Fruit fly (Drosophila melanogaster) whole organism, prepupa: Measurements from ENCODE around the gene CG4462.
A peak's percentile ranks its signal among the peaks of the same experiment; 100 is the strongest.

Source experiments
- Blimp-1 ChIP-seq: fragments of 200-800 bp; sonication (Bioruptor generic); optimal IDR thresholded peaks from 3 replicates; lab custom pipeline; 2017; ENCODE audit warnings: missing biosample characterization, missing genetic modification characterization, mild to moderate bottlenecking, moderate library complexity, missing genetic modification reagents
- CG10631 ChIP-seq: fragments of 200-800 bp; sonication (Bioruptor generic); optimal IDR thresholded peaks from 2 replicates; lab custom pipeline; 2016; ENCODE audit warnings: missing biosample characterization, missing genetic modification characterization
- CG10669 ChIP-seq: fragments of 200-800 bp; sonication (Bioruptor generic); optimal IDR thresholded peaks from 3 replicates; lab custom pipeline; 2018; ENCODE audit warnings: missing biosample characterization, mild to moderate bottlenecking, missing genetic modification characterization, moderate library complexity
- CG11294 ChIP-seq: fragments of 200-800 bp; sonication (Bioruptor generic); IDR thresholded peaks from 2 replicates; pipeline ENCODE4 v1.3.6; 2022; ENCODE audit warnings: missing biosample characterization, missing genetic modification characterization
- CG11762 ChIP-seq: fragments of 200-800 bp; sonication (Bioruptor generic); optimal IDR thresholded peaks from 3 replicates; lab custom pipeline; 2016; ENCODE audit warnings: missing biosample characterization, missing genetic modification characterization; ENCODE audit not compliant: insufficient read depth
- CG11902 ChIP-seq: fragments of 200-800 bp; sonication (Bioruptor generic); optimal IDR thresholded peaks from 3 replicates; lab custom pipeline; 2016; ENCODE audit warnings: missing biosample characterization, missing genetic modification characterization
- CG15336 ChIP-seq: fragments of 200-800 bp; sonication (Bioruptor generic); IDR thresholded peaks from 2 replicates; pipeline ENCODE4 v1.3.6; 2022; ENCODE audit warnings: missing biosample characterization, missing genetic modification characterization
- CG1621 ChIP-seq: fragments of 200-800 bp; sonication (Bioruptor generic); optimal IDR thresholded peaks from 3 replicates; lab custom pipeline; 2018; ENCODE audit warnings: missing biosample characterization, mild to moderate bottlenecking, missing genetic modification characterization
- CG16779 ChIP-seq: fragments of 200-800 bp; sonication (Bioruptor generic); optimal IDR thresholded peaks from 3 replicates; lab custom pipeline; 2017; ENCODE audit warnings: missing biosample characterization, mild to moderate bottlenecking, missing genetic modification characterization
- CG3032 ChIP-seq: fragments of 200-800 bp; optimal IDR thresholded peaks from 2 replicates; lab custom pipeline; 2019; ENCODE audit warnings: missing biosample characterization, mild to moderate bottlenecking, missing genetic modification characterization, moderate library complexity
- CG31627 ChIP-seq: fragments of 200-800 bp; sonication (Bioruptor generic); optimal IDR thresholded peaks from 3 replicates; lab custom pipeline; 2016; ENCODE audit warnings: missing biosample characterization, missing genetic modification characterization
- CG32006 ChIP-seq: fragments of 200-800 bp; sonication (Bioruptor generic); optimal IDR thresholded peaks from 3 replicates; lab custom pipeline; 2017; ENCODE audit warnings: missing biosample characterization, mild to moderate bottlenecking, missing genetic modification characterization
- CG34406 ChIP-seq: fragments of 200-800 bp; sonication (Bioruptor generic); optimal IDR thresholded peaks from 3 replicates; lab custom pipeline; 2016; ENCODE audit warnings: missing biosample characterization, missing genetic modification characterization
- CG3919 ChIP-seq: fragments of 200-800 bp; sonication (Bioruptor generic); optimal IDR thresholded peaks from 3 replicates; lab custom pipeline; 2016; ENCODE audit warnings: missing biosample characterization, missing genetic modification characterization
- CG4318 ChIP-seq: fragments of 200-800 bp; sonication (Bioruptor generic); optimal IDR thresholded peaks from 3 replicates; lab custom pipeline; 2017; ENCODE audit warnings: missing biosample characterization, mild to moderate bottlenecking, missing genetic modification characterization
- CG6163 ChIP-seq: fragments of 200-800 bp; sonication (Bioruptor generic); IDR thresholded peaks from 3 replicates; pipeline ENCODE4 v1.3.6; 2022; ENCODE audit warnings: missing biosample characterization, missing genetic modification characterization
- CG6276 ChIP-seq: fragments of 200-800 bp; sonication (Bioruptor generic); optimal IDR thresholded peaks from 2 replicates; lab custom pipeline; 2017; ENCODE audit warnings: missing biosample characterization, mild to moderate bottlenecking, missing genetic modification characterization
- CG6792 ChIP-seq: fragments of 200-800 bp; sonication (Bioruptor generic); optimal IDR thresholded peaks from 3 replicates; lab custom pipeline; 2016; ENCODE audit warnings: missing biosample characterization, missing genetic modification characterization
- CG6808 ChIP-seq: fragments of 200-800 bp; sonication (Bioruptor generic); optimal IDR thresholded peaks from 3 replicates; lab custom pipeline; 2017; ENCODE audit warnings: missing biosample characterization, missing genetic modification characterization, mild to moderate bottlenecking, moderate library complexity, missing genetic modification reagents
- CG7368 ChIP-seq: fragments of 200-800 bp; sonication (Bioruptor generic); optimal IDR thresholded peaks from 3 replicates; lab custom pipeline; 2016; ENCODE audit warnings: missing biosample characterization, missing genetic modification characterization
- CG8119 ChIP-seq: fragments of 200-800 bp; sonication (Bioruptor generic); IDR thresholded peaks from 3 replicates; pipeline ENCODE4 v1.3.6; 2022; ENCODE audit warnings: missing biosample characterization, missing genetic modification characterization
- CG8319 ChIP-seq: fragments of 200-800 bp; sonication (Bioruptor generic); optimal IDR thresholded peaks from 3 replicates; lab custom pipeline; 2016; ENCODE audit warnings: missing biosample characterization, missing genetic modification characterization
- CG8632 ChIP-seq: fragments of 200-800 bp; sonication (Bioruptor generic); optimal IDR thresholded peaks from 3 replicates; lab custom pipeline; 2016; ENCODE audit warnings: missing biosample characterization, missing genetic modification characterization
- Eip75B ChIP-seq: fragments of 200-800 bp; sonication (Bioruptor generic); optimal IDR thresholded peaks from 3 replicates; lab custom pipeline; 2016; ENCODE audit warnings: missing biosample characterization, missing genetic modification characterization
- Eip78C ChIP-seq: fragments of 200-800 bp; sonication (Bioruptor generic); peaks from one replicate; lab custom pipeline; 2016; ENCODE audit warnings: missing biosample characterization, missing genetic modification characterization
- Eip93F ChIP-seq: fragments of 200-800 bp; sonication (Bioruptor generic); optimal IDR thresholded peaks from 2 replicates; lab custom pipeline; 2016; ENCODE audit warnings: missing biosample characterization, mild to moderate bottlenecking, missing genetic modification characterization
- Ets21C ChIP-seq: fragments of 200-800 bp; sonication (Bioruptor generic); optimal IDR thresholded peaks from 3 replicates; lab custom pipeline; 2016; ENCODE audit warnings: missing biosample characterization, missing genetic modification characterization
- Ets96B ChIP-seq: fragments of 200-800 bp; optimal IDR thresholded peaks from 2 replicates; lab custom pipeline; 2019; ENCODE audit warnings: missing biosample characterization, mild to moderate bottlenecking, missing genetic modification characterization, moderate library complexity
- Gug ChIP-seq: fragments of 200-800 bp; sonication (Bioruptor generic); IDR thresholded peaks from 2 replicates; pipeline ENCODE4 v1.3.6; 2022; ENCODE audit warnings: missing biosample characterization, missing genetic modification characterization
- Hr38 ChIP-seq: sonication (Bioruptor generic); optimal IDR thresholded peaks from 2 replicates; lab custom pipeline; 2016; ENCODE audit warnings: missing biosample characterization, missing genetic modification characterization
- Lpt ChIP-seq: fragments of 200-800 bp; sonication (Bioruptor generic); optimal IDR thresholded peaks from 3 replicates; lab custom pipeline; 2016; ENCODE audit warnings: missing biosample characterization, missing genetic modification characterization
- Met ChIP-seq: fragments of 200-800 bp; sonication (Bioruptor generic); optimal IDR thresholded peaks from 3 replicates; lab custom pipeline; 2016; ENCODE audit warnings: missing biosample characterization, missing genetic modification characterization
- Smox ChIP-seq: fragments of 200-800 bp; sonication (Bioruptor generic); optimal IDR thresholded peaks from 3 replicates; lab custom pipeline; 2016; ENCODE audit warnings: missing biosample characterization, missing genetic modification characterization
- Sox102F ChIP-seq: fragments of 200-800 bp; sonication (Bioruptor generic); optimal IDR thresholded peaks from 2 replicates; lab custom pipeline; 2016; ENCODE audit warnings: missing biosample characterization, mild to moderate bottlenecking, missing genetic modification characterization
- Sox14 ChIP-seq: fragments of 200-800 bp; sonication (Bioruptor generic); optimal IDR thresholded peaks from 3 replicates; lab custom pipeline; 2016; ENCODE audit warnings: missing biosample characterization, missing genetic modification characterization
- Sox15 ChIP-seq: fragments of 200-800 bp; sonication (Bioruptor generic); optimal IDR thresholded peaks from 3 replicates; lab custom pipeline; 2016; ENCODE audit warnings: missing biosample characterization, missing genetic modification characterization
- achi ChIP-seq: fragments of 200-800 bp; sonication (Bioruptor generic); optimal IDR thresholded peaks from 3 replicates; lab custom pipeline; 2016; ENCODE audit warnings: missing biosample characterization, missing genetic modification characterization
- acj6 ChIP-seq: fragments of 200-800 bp; sonication (Bioruptor generic); optimal IDR thresholded peaks from 3 replicates; lab custom pipeline; 2016; ENCODE audit warnings: missing biosample characterization, missing genetic modification characterization
- cyc ChIP-seq: fragments of 200-800 bp; sonication (Bioruptor generic); optimal IDR thresholded peaks from 3 replicates; lab custom pipeline; 2016; ENCODE audit warnings: missing biosample characterization, missing genetic modification characterization
- dac ChIP-seq: fragments of 200-800 bp; sonication (Bioruptor generic); optimal IDR thresholded peaks from 2 replicates; lab custom pipeline; 2017; ENCODE audit warnings: missing biosample characterization, mild to moderate bottlenecking, missing genetic modification characterization
- dsx ChIP-seq: fragments of 200-800 bp; optimal IDR thresholded peaks from 3 replicates; lab custom pipeline; 2019; ENCODE audit warnings: missing biosample characterization, mild to moderate bottlenecking, missing genetic modification characterization, moderate library complexity; ENCODE audit not compliant: poor library complexity, severe bottlenecking
- eg ChIP-seq: fragments of 200-800 bp; sonication (Bioruptor generic); IDR thresholded peaks from 3 replicates; pipeline ENCODE4 v1.3.6; 2022; ENCODE audit warnings: missing biosample characterization, missing genetic modification characterization
- esn ChIP-seq: fragments of 200-800 bp; sonication (Bioruptor generic); optimal IDR thresholded peaks from 2 replicates; lab custom pipeline; 2016; ENCODE audit warnings: missing biosample characterization, mild to moderate bottlenecking, missing genetic modification characterization, moderate library complexity
- fd59A ChIP-seq: fragments of 200-800 bp; sonication (Bioruptor generic); optimal IDR thresholded peaks from 2 replicates; lab custom pipeline; 2017; ENCODE audit warnings: missing biosample characterization, mild to moderate bottlenecking, missing genetic modification characterization, missing genetic modification reagents
- lz ChIP-seq: fragments of 200-800 bp; sonication (Bioruptor generic); optimal IDR thresholded peaks from 3 replicates; lab custom pipeline; 2016; ENCODE audit warnings: missing biosample characterization, missing genetic modification characterization
- pdm3 ChIP-seq: fragments of 200-800 bp; sonication (Bioruptor generic); optimal IDR thresholded peaks from 3 replicates; lab custom pipeline; 2016; ENCODE audit warnings: missing biosample characterization, missing genetic modification characterization
- salr ChIP-seq, 2 experiments: fragments of 200-800 bp; sonication (Bioruptor generic); optimal IDR thresholded peaks; 3 replicates each; lab custom pipeline; 2016 to 2018; ENCODE audit warnings: missing biosample characterization in 2 of 2, missing genetic modification characterization in 2 of 2, mild to moderate bottlenecking in 1 of 2
- ss ChIP-seq, 2 experiments: fragments of 200-800 bp; sonication (Bioruptor generic); optimal IDR thresholded peaks; 2 replicates in 1 of 2; 3 replicates in 1 of 2; lab custom pipeline; 2017 to 2018; ENCODE audit warnings: mild to moderate bottlenecking in 2 of 2, missing biosample characterization in 2 of 2, missing genetic modification characterization in 2 of 2, moderate library complexity in 1 of 2
- topi ChIP-seq: fragments of 200-800 bp; sonication (Bioruptor generic); optimal IDR thresholded peaks from 3 replicates; lab custom pipeline; 2016; ENCODE audit warnings: missing biosample characterization, missing genetic modification characterization
- vri ChIP-seq: fragments of 200-800 bp; sonication (Bioruptor generic); optimal IDR thresholded peaks from 3 replicates; lab custom pipeline; 2016; ENCODE audit warnings: missing biosample characterization, mild to moderate bottlenecking, missing genetic modification characterization

Gene CG4462

dm6 chr3R:19875118-19875887 lies 49.9 kb downstream of the CG4462 start, which contains the start of gene Mrp5:
Gene Mrp5, minus strand, starts transcription at chr3R:19875678.
- TF ChIP-seq acj6 (GFP tag; lab: Kevin White, UChicago) (peak; percentile 26), CG7368 (GFP tag; lab: Kevin White, UChicago) (no peak), CG10669 (peak; percentile 35), CG8119 (GFP tag; lab: Robert Waterston, UW) (peak; percentile 41; the same call in 1 of the 3 replicates), CG10631 (GFP tag; lab: Kevin White, UChicago) (no peak), Eip93F (no peak), Lpt (GFP tag; lab: Kevin White, UChicago) (no peak), Sox102F (GFP tag; lab: Kevin White, UChicago) (peak; percentile 11), CG31627 (GFP tag; lab: Kevin White, UChicago) (peak; percentile 13), CG11762 (GFP tag; lab: Kevin White, UChicago) (no peak), vri (peak; percentile 23), topi (GFP tag; lab: Kevin White, UChicago) (no peak), Hr38 (GFP tag; lab: Kevin White, UChicago) (no peak), Eip78C (GFP tag; lab: Kevin White, UChicago) (peak; percentile 72), dac (GFP tag; lab: Kevin White, UChicago) (no peak), Blimp-1 (GFP tag; lab: Kevin White, UChicago) (no peak), CG8319 (GFP tag; lab: Kevin White, UChicago) (peak; percentile 1), CG11902 (GFP tag; lab: Kevin White, UChicago) (no peak), Eip75B (no peak), Sox15 (GFP tag; lab: Kevin White, UChicago) (no peak), CG15336 (GFP tag; lab: Robert Waterston, UW) (peak; percentile 37; the same call in 1 of the 2 replicates), CG6163 (peak; percentile 60), CG32006 (no peak), Ets21C (GFP tag; lab: Kevin White, UChicago) (no peak), Gug (GFP tag; lab: Robert Waterston, UW) (peak; percentile 43; the same call in 1 of the 2 replicates), cyc (GFP tag; lab: Kevin White, UChicago) (peak; percentile 26), Sox14 (GFP tag; lab: Kevin White, UChicago) (peak; percentile 58), dsx (GFP tag; lab: Kevin White, UChicago) (peak; percentile 58), CG3032 (tag; lab: Kevin White, UChicago) (peak; percentile 31), pdm3 (GFP tag; lab: Kevin White, UChicago) (peak; percentile 30), Ets96B (tag; lab: Kevin White, UChicago) (no peak), salr (GFP tag; optimal IDR thresholded peaks at IDR 0.05; lab: Kevin White, UChicago) (peak in 1 of 2 experiments; percentile 53), CG8632 (GFP tag; lab: Kevin White, UChicago) (peak; percentile 51), lz (GFP tag; lab: Kevin White, UChicago) (peak; percentile 23), CG6808 (GFP tag; lab: Kevin White, UChicago) (peak; percentile 33), Smox (no peak), CG11294 (GFP tag; lab: Robert Waterston, UW) (no peak), achi (GFP tag; lab: Kevin White, UChicago) (peak; percentile 82), fd59A (no peak), Met (GFP tag; lab: Kevin White, UChicago) (peak; percentile 6), CG1621 (tag; lab: Kevin White, UChicago) (peak; percentile 59), eg (GFP tag; lab: Robert Waterston, UW) (peak; percentile 48; the same call in 2 of the 3 replicates), esn (GFP tag; lab: Kevin White, UChicago) (peak; percentile 43), CG16779 (tag; lab: Kevin White, UChicago) (peak; percentile 20), CG6276 (peak; percentile 18), CG3919 (GFP tag; lab: Kevin White, UChicago) (peak; percentile 45), CG34406 (GFP tag; lab: Kevin White, UChicago) (peak; percentile 32), ss (GFP tag; optimal IDR thresholded peaks at IDR 0.05; lab: Kevin White, UChicago) (peak; percentile 42 to 71), CG4318 (no peak), CG6792 (peak; percentile 27)
